Fruit fly (Drosophila melanogaster): Measurements from ENCODE around the gene Cpr67Fb.

dm6 chr3L:10851853-10852346, 42.1 kb upstream of the Cpr67Fb start:
- TF ChIP-seq CTCF (optimal IDR thresholded peaks at IDR 0.05): no peak
- no peak for TF ChIP-seq CG8478 (optimal IDR thresholded peaks at IDR 0.05)
